Worm (Caenorhabditis elegans): Measurements from ENCODE around the gene trap-3.

trap-3 gene

ce11 chrIV:2395997-2396396 lies 6.8 kb downstream of the trap-3 start:
- TF ChIP-seq ceh-48 (tag; optimal IDR thresholded peaks at IDR 0.05) (peak; percentile 41), sox-2 (GFP tag; IDR thresholded peaks at IDR 0.05) (no peak)

- TF ChIP-seq ceh-45 (GFP tag; IDR thresholded peaks at IDR 0.05), result 0 out of 2 replicates have a peak, but pooled peaks have one; percentile 31
- peak; percentile 21 for TF ChIP-seq elt-4 (tag; optimal IDR thresholded peaks at IDR 0.05)
- TF ChIP-seq lim-6 (tag; optimal IDR thresholded peaks at IDR 0.05), result no peak
These were observed 9.1 kb downstream of the trap-3 start for ce11 chrIV:2398317-2398716.

- TF ChIP-seq ceh-14 (tag; optimal IDR thresholded peaks at IDR 0.05) (no peak), ceh-48 (tag; optimal IDR thresholded peaks at IDR 0.05) (peak; percentile 22), ahr-1 (tag; optimal IDR thresholded peaks at IDR 0.05) (no peak), fkh-10 (GFP tag; optimal IDR thresholded peaks at IDR 0.05) (no peak)
These were observed 10.2 kb downstream of the trap-3 start, which contains the start of gene Y38F2AR.10 for ce11 chrIV:2399420-2399819. Gene Y38F2AR.10 (minus strand): TSS chrIV:2399520.

ce11 chrIV:2400651-2401050 lies 11.4 kb downstream of the trap-3 start:
- no peak for TF ChIP-seq ceh-9 (tag; optimal IDR thresholded peaks at IDR 0.05)
- TF ChIP-seq eyg-1 (tag; optimal IDR thresholded peaks at IDR 0.05), result no peak
- TF ChIP-seq sox-4 (tag; optimal IDR thresholded peaks at IDR 0.05), result no peak
- no peak for TF ChIP-seq mec-3 (tag; optimal IDR thresholded peaks at IDR 0.05; ENCODE audit: borderline replicate concordance)
- TF ChIP-seq ceh-48 (tag; optimal IDR thresholded peaks at IDR 0.05), result peak; percentile 2

ce11 chrIV:2403374-2403773 lies 14.1 kb downstream of the trap-3 start:
- TF ChIP-seq pag-3 (tag; optimal IDR thresholded peaks at IDR 0.05; ENCODE audit: borderline replicate concordance) (no peak), dve-1 (tag; optimal IDR thresholded peaks at IDR 0.05) (peak; percentile 100), sox-4 (tag; optimal IDR thresholded peaks at IDR 0.05) (no peak), tbx-2 (tag; optimal IDR thresholded peaks at IDR 0.05) (no peak), ceh-34 (tag; optimal IDR thresholded peaks at IDR 0.05) (no peak), T23F11.4 (GFP tag; optimal IDR thresholded peaks at IDR 0.05) (no peak)

- TF ChIP-seq madf-2 (tag; optimal IDR thresholded peaks at IDR 0.05), result no peak
- no peak for TF ChIP-seq C38D4.7 (GFP tag; optimal IDR thresholded peaks at IDR 0.05)
- no peak for TF ChIP-seq dve-1 (tag; optimal IDR thresholded peaks at IDR 0.05)
- no peak for TF ChIP-seq hlh-15 (tag; optimal IDR thresholded peaks at IDR 0.05)
- TF ChIP-seq eyg-1 (tag; optimal IDR thresholded peaks at IDR 0.05), result no peak
- TF ChIP-seq ceh-14 (tag; optimal IDR thresholded peaks at IDR 0.05), result no peak
- TF ChIP-seq ttx-3 (tag; optimal IDR thresholded peaks at IDR 0.05), result no peak
- TF ChIP-seq ceh-9 (tag; optimal IDR thresholded peaks at IDR 0.05), result no peak
- TF ChIP-seq unc-55 (GFP tag; optimal IDR thresholded peaks at IDR 0.05), result no peak
- TF ChIP-seq ztf-16 (tag; optimal IDR thresholded peaks at IDR 0.05), result no peak
- TF ChIP-seq tbx-7 (tag; optimal IDR thresholded peaks at IDR 0.05), result no peak
- TF ChIP-seq sox-2 (GFP tag; IDR thresholded peaks at IDR 0.05), result no peak
- no peak for TF ChIP-seq K02D7.2 (tag; optimal IDR thresholded peaks at IDR 0.05)
- TF ChIP-seq ceh-24 (tag; optimal IDR thresholded peaks at IDR 0.05), result no peak
- TF ChIP-seq pat-9 (tag; optimal IDR thresholded peaks at IDR 0.05), result no peak
- TF ChIP-seq che-1 (tag; optimal IDR thresholded peaks at IDR 0.05), result no peak
- no peak for TF ChIP-seq pha-2 (tag; optimal IDR thresholded peaks at IDR 0.05)
These were observed 18.5 kb downstream of the trap-3 start for ce11 chrIV:2407704-2408103.

- TF ChIP-seq sox-4 (tag; optimal IDR thresholded peaks at IDR 0.05) (peak; percentile 81), ceh-45 (GFP tag; IDR thresholded peaks at IDR 0.05) (peak; percentile 80; the same call in 1 of the 2 replicates), hlh-6 (tag; optimal IDR thresholded peaks at IDR 0.05) (peak; percentile 93), unc-42 (tag; optimal IDR thresholded peaks at IDR 0.05) (peak; percentile 68), pha-4 (tag; optimal IDR thresholded peaks at IDR 0.05) (no peak), fkh-10 (GFP tag; optimal IDR thresholded peaks at IDR 0.05) (peak; percentile 65), sox-2 (GFP tag; IDR thresholded peaks at IDR 0.05) (peak; percentile 60; the same call in 1 of the 2 replicates), sdc-2 (tag; optimal IDR thresholded peaks at IDR 0.05) (peak; percentile 80), ttx-3 (tag; optimal IDR thresholded peaks at IDR 0.05) (peak; percentile 86), ceh-19 (GFP tag; optimal IDR thresholded peaks at IDR 0.05) (peak; percentile 91), pax-1 (tag; optimal IDR thresholded peaks at IDR 0.05) (no peak), pha-2 (tag; optimal IDR thresholded peaks at IDR 0.05) (peak; percentile 89), F13H6.1 (tag; optimal IDR thresholded peaks at IDR 0.05) (peak; percentile 80), T23F11.4 (GFP tag; optimal IDR thresholded peaks at IDR 0.05) (peak; percentile 80), zip-5 (tag; optimal IDR thresholded peaks at IDR 0.05) (peak; percentile 56), C38D4.7 (GFP tag; optimal IDR thresholded peaks at IDR 0.05) (peak; percentile 82), hlh-30 (tag; optimal IDR thresholded peaks at IDR 0.05; ENCODE audit: insufficient read depth) (peak; percentile 84), C08G9.2 (tag; optimal IDR thresholded peaks at IDR 0.05) (peak; percentile 76), ref-2 (tag; optimal IDR thresholded peaks at IDR 0.05) (peak; percentile 91), che-1 (tag; optimal IDR thresholded peaks at IDR 0.05) (peak; percentile 81)
These were observed 19.2 kb downstream of the trap-3 start for ce11 chrIV:2408437-2408836.

All from whole organism, late embryonic.